Worm (Caenorhabditis elegans) whole organism, L3 larva: Measurements from ENCODE around the gene sra-9.

Experiments
- aly-2 ChIP-seq: fragments of 150-350 bp; optimal IDR thresholded peaks from 2 replicates; lab custom pipeline; 2014; ENCODE audit warnings: missing biosample characterization, missing genetic modification characterization
- ceh-82 ChIP-seq: fragments of 150-350 bp; optimal IDR thresholded peaks from 2 replicates; lab custom pipeline; 2014; ENCODE audit warnings: missing biosample characterization, missing genetic modification characterization
- ceh-9 ChIP-seq: sonication (generic microtip); optimal IDR thresholded peaks from 2 replicates; lab custom pipeline; 2018; ENCODE audit warnings: missing biosample characterization, missing genetic modification characterization
- fos-1 ChIP-seq: fragments of 150-350 bp; optimal IDR thresholded peaks from 2 replicates; lab custom pipeline; 2014; ENCODE audit warnings: missing biosample characterization, missing genetic modification characterization
- lin-15B ChIP-seq: fragments of 150-350 bp; optimal IDR thresholded peaks from 2 replicates; lab custom pipeline; 2014; ENCODE audit warnings: missing biosample characterization, missing genetic modification characterization
- mdl-1 ChIP-seq: fragments of 150-350 bp; optimal IDR thresholded peaks from 2 replicates; lab custom pipeline; 2014; ENCODE audit warnings: missing biosample characterization, missing genetic modification characterization
- nhr-11 ChIP-seq: fragments of 150-350 bp; optimal IDR thresholded peaks from 2 replicates; lab custom pipeline; 2014; ENCODE audit warnings: missing biosample characterization, missing genetic modification characterization

- TF ChIP-seq nhr-11 (tag; lab: Kevin White, UChicago) (no peak), ceh-82 (tag; lab: Kevin White, UChicago) (no peak), fos-1 (tag; lab: Kevin White, UChicago) (no peak), ceh-9 (tag; lab: Kevin White, UChicago) (no peak), mdl-1 (tag; lab: Kevin White, UChicago) (no peak), lin-15B (tag; lab: Kevin White, UChicago) (no peak), aly-2 (no peak)
Measured at ce11 chrII:9500926-9501325, 31.2 kb upstream of the sra-9 start.
